Worm (Caenorhabditis elegans) whole organism, L2 larva: ENCODE results near the gene gphr-2.

ENCODE experiments used
- C34F6.9 ChIP-seq: fragments of 150-350 bp; optimal IDR thresholded peaks from 2 replicates; lab custom pipeline; 2014; ENCODE audit warnings: missing biosample characterization, missing genetic modification characterization
- F13H6.1 ChIP-seq: sonication (generic microtip); optimal IDR thresholded peaks from 2 replicates; lab custom pipeline; 2016; ENCODE audit warnings: missing genetic modification characterization, missing compliant biosample characterization
- Y55F3AM.14 ChIP-seq: fragments of 200-800 bp; sonication (Bioruptor generic); optimal IDR thresholded peaks from 2 replicates; lab custom pipeline; 2018; ENCODE audit warnings: mild to moderate bottlenecking, missing genetic modification characterization, missing compliant biosample characterization
- ama-1 ChIP-seq: fragments of 150-350 bp; optimal IDR thresholded peaks from 2 replicates; lab custom pipeline; 2018; ENCODE audit warnings: inconsistent platforms
- blmp-1 ChIP-seq: sonication (generic microtip); optimal IDR thresholded peaks from 2 replicates; lab custom pipeline; 2017; ENCODE audit warnings: missing genetic modification characterization, mild to moderate bottlenecking, missing compliant biosample characterization, antibody characterized with exemption, moderate library complexity; ENCODE audit not compliant: insufficient read depth
- ceh-82 ChIP-seq: fragments of 150-350 bp; optimal IDR thresholded peaks from 2 replicates; lab custom pipeline; 2014; ENCODE audit warnings: missing biosample characterization, missing genetic modification characterization
- crh-2 ChIP-seq: sonication (generic microtip); optimal IDR thresholded peaks from 2 replicates; lab custom pipeline; 2017; ENCODE audit warnings: missing biosample characterization, missing genetic modification characterization
- dmd-4 ChIP-seq: sonication (generic microtip); optimal IDR thresholded peaks from 2 replicates; lab custom pipeline; 2017; ENCODE audit warnings: missing biosample characterization, missing genetic modification characterization
- egl-27 ChIP-seq: sonication (generic microtip); optimal IDR thresholded peaks from 3 replicates; lab custom pipeline; 2017; ENCODE audit warnings: missing biosample characterization, missing genetic modification reagents, missing genetic modification characterization
- elt-1 ChIP-seq: fragments of 150-350 bp; optimal IDR thresholded peaks from 2 replicates; lab custom pipeline; 2014; ENCODE audit warnings: missing biosample characterization, missing genetic modification characterization
- fos-1 ChIP-seq: fragments of 150-350 bp; optimal IDR thresholded peaks from 2 replicates; lab custom pipeline; 2014; ENCODE audit warnings: missing biosample characterization, missing genetic modification characterization
- gmeb-1 ChIP-seq: fragments of 150-350 bp; optimal IDR thresholded peaks from 2 replicates; lab custom pipeline; 2014; ENCODE audit warnings: missing biosample characterization, missing genetic modification characterization
- lin-11 ChIP-seq: fragments of 150-350 bp; sonication (generic microtip); optimal IDR thresholded peaks from 2 replicates; lab custom pipeline; 2014; ENCODE audit warnings: missing biosample characterization, missing genetic modification characterization, inconsistent platforms, mixed read lengths
- lin-39 ChIP-seq: fragments of 150-350 bp; optimal IDR thresholded peaks from 2 replicates; lab custom pipeline; 2014; ENCODE audit warnings: missing biosample characterization, missing genetic modification reagents, missing genetic modification characterization
- lsy-2 ChIP-seq, 2 experiments: fragments of 150-350 bp in 1 of 2; sonication (generic microtip) in 1 of 2; optimal IDR thresholded peaks; 2 replicates each; lab custom pipeline; 2014 to 2017; ENCODE audit warnings: missing biosample characterization in 2 of 2, missing genetic modification characterization in 2 of 2
- mbf-1 ChIP-seq: sonication (generic microtip); optimal IDR thresholded peaks from 2 replicates; lab custom pipeline; 2017; ENCODE audit warnings: missing biosample characterization, missing genetic modification characterization
- mdl-1 ChIP-seq, 2 experiments: fragments of 150-350 bp in 1 of 2; sonication (generic microtip) in 1 of 2; optimal IDR thresholded peaks; 2 replicates each; lab custom pipeline; 2017; ENCODE audit warnings: missing biosample characterization in 2 of 2, missing genetic modification characterization in 2 of 2
- nhr-11 ChIP-seq: fragments of 150-350 bp; optimal IDR thresholded peaks from 2 replicates; lab custom pipeline; 2014; ENCODE audit warnings: missing biosample characterization, missing genetic modification characterization
- nhr-12 ChIP-seq: fragments of 150-350 bp; optimal IDR thresholded peaks from 2 replicates; lab custom pipeline; 2014; ENCODE audit warnings: missing biosample characterization, missing genetic modification characterization
- nhr-21 ChIP-seq: fragments of 150-350 bp; optimal IDR thresholded peaks from 2 replicates; lab custom pipeline; 2014; ENCODE audit warnings: missing biosample characterization, missing genetic modification characterization
- nhr-237 ChIP-seq: fragments of 150-350 bp; optimal IDR thresholded peaks from 2 replicates; lab custom pipeline; 2014; ENCODE audit warnings: missing biosample characterization, missing genetic modification characterization
- nhr-25 ChIP-seq: fragments of 150-350 bp; sonication (generic microtip); optimal IDR thresholded peaks from 3 replicates; lab custom pipeline; 2014; ENCODE audit warnings: missing biosample characterization, missing genetic modification characterization
- nhr-6 ChIP-seq: fragments of 150-350 bp; optimal IDR thresholded peaks from 2 replicates; lab custom pipeline; 2014; ENCODE audit warnings: missing biosample characterization, missing genetic modification characterization
- nhr-77 ChIP-seq: fragments of 150-350 bp; optimal IDR thresholded peaks from 2 replicates; lab custom pipeline; 2014; ENCODE audit warnings: missing biosample characterization, missing genetic modification characterization
- skn-1 ChIP-seq: sonication (generic microtip); optimal IDR thresholded peaks from 2 replicates; lab custom pipeline; 2017; ENCODE audit warnings: missing biosample characterization, missing genetic modification characterization
- sma-3 ChIP-seq: sonication (generic microtip); optimal IDR thresholded peaks from 2 replicates; lab custom pipeline; 2016; ENCODE audit warnings: missing genetic modification reagents, missing genetic modification characterization, missing compliant biosample characterization
- snpc-4 ChIP-seq: fragments of 150-350 bp; optimal IDR thresholded peaks from 2 replicates; lab custom pipeline; 2014; ENCODE audit warnings: missing biosample characterization, missing genetic modification characterization
- unc-39 ChIP-seq: fragments of 150-350 bp; optimal IDR thresholded peaks from 2 replicates; lab custom pipeline; 2014; ENCODE audit warnings: missing biosample characterization, missing genetic modification characterization
- unc-55 ChIP-seq: fragments of 150-350 bp; sonication (generic microtip); optimal IDR thresholded peaks from 3 replicates; lab custom pipeline; 2014; ENCODE audit warnings: missing biosample characterization, missing genetic modification reagents, missing genetic modification characterization
- zag-1 ChIP-seq: fragments of 150-350 bp; optimal IDR thresholded peaks from 2 replicates; lab custom pipeline; 2014; ENCODE audit warnings: missing biosample characterization, missing genetic modification characterization
- ztf-1 ChIP-seq: fragments of 200-800 bp; sonication (Bioruptor generic); conservative IDR thresholded peaks from 2 replicates; pipeline ENCODE4 v1.3.6; 2022; ENCODE audit warnings: missing genetic modification characterization, missing compliant biosample characterization
- ztf-4 ChIP-seq: fragments of 150-350 bp; optimal IDR thresholded peaks from 2 replicates; lab custom pipeline; 2014; ENCODE audit warnings: missing biosample characterization, missing genetic modification characterization

gphr-2 gene

DNA sequence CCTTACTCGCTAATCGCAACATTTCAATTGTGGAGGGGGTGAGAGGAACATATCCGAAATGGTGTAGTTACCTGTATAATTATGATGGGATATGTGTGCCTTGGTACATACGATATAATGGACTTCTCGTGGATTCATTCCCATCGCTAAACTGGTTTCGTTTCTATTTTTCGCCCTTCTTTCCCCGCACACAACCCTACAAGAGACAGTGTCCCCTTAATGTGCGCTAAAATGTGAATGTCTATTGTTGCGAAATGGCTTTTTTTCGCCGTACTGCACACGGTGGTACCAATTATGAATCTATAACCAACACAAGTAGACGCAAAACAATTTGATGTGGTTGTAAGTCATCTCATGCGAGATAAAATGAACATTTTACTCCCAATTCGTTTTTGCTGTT is 21.8 kb upstream of the gphr-2 start:
- peak; percentile 15 for TF ChIP-seq F13H6.1
- peak; percentile 12 for TF ChIP-seq egl-27 (tag; lab: Kevin White, UChicago)
- TF ChIP-seq nhr-237 (tag; lab: Kevin White, UChicago): no peak

DNA sequence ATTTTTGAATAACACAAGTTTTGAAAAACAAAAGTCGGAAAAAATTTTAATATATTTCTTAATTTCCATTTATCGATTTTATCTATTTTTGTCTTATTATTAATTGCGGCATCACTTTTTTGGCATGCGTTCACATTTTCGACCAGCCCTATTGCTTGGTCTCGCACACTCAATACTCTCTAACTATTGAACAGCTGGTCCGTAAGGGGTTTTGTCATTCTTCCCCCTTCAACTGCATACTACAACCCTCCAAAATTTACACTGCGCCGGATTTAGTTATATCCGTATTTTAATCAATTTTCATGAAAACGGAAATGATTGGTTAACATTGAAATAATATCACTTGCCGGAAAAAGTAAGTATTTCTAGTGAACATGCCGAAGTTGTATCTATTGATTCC is 19.8 kb upstream of the gphr-2 start, which contains the start of gene C11H1.7:
Gene C11H1.7, plus strand, starts transcription at position 12 of the 400 bp plus-strand sequence.
- TF ChIP-seq skn-1 (tag; lab: Kevin White, UChicago): no peak
- no peak for TF ChIP-seq ceh-82 (tag; lab: Kevin White, UChicago)
- TF ChIP-seq crh-2 (tag; lab: Kevin White, UChicago): no peak
- peak; percentile 19 for TF ChIP-seq unc-55 (GFP tag; lab: Kevin White, UChicago)

DNA sequence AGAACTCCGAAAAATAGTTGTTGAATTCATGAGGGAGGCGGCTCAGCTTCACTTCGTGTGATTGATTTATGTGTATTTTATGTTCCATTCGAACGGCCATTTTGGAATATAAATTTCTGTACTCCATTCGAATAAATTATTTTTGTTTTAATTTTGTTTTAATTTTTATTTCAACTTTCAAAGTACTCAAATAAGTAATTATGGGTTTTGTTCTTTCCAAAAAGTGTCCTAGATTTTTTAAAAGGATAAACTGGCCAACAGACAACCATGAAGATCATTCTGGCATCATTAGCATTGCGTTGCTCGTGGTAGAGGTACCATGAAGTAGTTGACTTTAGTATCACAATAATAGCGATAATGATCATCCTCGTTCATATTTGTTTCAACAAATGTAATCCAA is 19.0 kb upstream of the gphr-2 start:
- no peak for TF ChIP-seq nhr-6 (tag; lab: Kevin White, UChicago)

DNA sequence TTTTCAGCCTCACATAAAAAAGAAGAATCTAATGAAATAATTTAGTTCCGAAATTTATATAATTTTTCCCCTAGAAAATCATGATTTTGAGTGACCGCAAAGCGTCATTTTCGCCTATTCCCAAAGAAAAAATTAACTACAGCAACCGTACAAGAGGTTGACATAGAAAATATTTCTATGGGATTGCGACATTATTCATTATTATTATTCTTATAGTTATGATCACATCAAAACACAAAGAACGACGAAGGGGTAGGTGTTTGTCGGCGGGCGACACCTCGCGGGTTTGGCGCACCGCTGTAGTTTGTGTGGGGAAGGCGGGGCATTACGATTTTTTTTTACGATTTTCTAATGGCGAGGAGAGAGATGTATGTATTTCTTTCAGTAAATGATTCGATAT is 16.7 kb upstream of the gphr-2 start:
- no peak for TF ChIP-seq elt-1 (tag; lab: Kevin White, UChicago)
- TF ChIP-seq snpc-4 (tag; lab: Kevin White, UChicago): peak; percentile 83

DNA sequence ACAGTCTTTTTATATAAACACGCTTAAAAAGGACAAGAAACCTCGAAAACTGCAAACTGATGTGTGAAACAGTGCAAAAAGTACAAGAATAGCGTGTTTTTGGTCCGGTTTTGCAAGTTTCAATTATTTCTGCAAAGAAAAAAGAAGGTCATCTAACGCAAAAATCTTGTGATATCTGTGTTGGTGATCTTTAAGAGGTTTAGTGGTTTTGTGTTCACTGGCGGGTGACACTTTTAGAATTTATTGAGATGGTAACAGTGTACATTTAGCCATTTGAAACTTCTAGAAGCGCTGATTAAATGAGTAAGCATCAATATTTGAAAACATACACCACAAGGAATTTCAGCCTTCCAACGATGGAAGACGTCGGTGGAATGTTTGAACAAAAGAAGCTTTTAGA is 15.2 kb upstream of the gphr-2 start:
- TF ChIP-seq nhr-25 (tag; lab: Kevin White, UChicago) (peak; percentile 40), nhr-237 (tag; lab: Kevin White, UChicago) (no peak)

DNA sequence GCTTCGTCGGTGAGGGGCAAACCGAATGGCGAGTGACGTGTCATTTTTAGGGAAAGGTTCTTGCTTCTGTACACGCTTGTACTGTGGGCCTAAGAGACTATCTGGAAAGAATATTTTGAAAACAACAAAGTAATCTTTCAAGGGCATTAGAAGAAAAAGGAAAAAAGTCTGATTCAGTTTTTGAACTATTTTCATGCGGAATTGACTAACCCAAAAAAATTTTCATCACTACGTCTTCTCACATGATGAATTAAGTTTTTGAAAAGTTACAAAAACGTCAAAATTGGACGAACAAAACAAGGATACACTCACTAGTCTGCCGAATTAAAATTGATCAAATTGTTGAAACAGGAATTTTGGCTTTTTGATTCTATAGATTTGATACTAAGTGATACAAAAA is 12.7 kb upstream of the gphr-2 start, which contains the start of gene C11H1.9:
Gene C11H1.9, minus strand, starts transcription at position 101 of the 400 bp plus-strand sequence.
- TF ChIP-seq lin-11 (tag; lab: Kevin White, UChicago): no peak
- no peak for TF ChIP-seq ceh-82 (tag; lab: Kevin White, UChicago)
- TF ChIP-seq skn-1 (tag; lab: Kevin White, UChicago): no peak
- TF ChIP-seq nhr-25 (tag; lab: Kevin White, UChicago): no peak
- TF ChIP-seq nhr-12 (tag; lab: Kevin White, UChicago): no peak
- no peak for TF ChIP-seq ztf-1 (GFP tag; lab: Robert Waterston, UW)
- no peak for TF ChIP-seq fos-1 (tag; lab: Kevin White, UChicago)
- no peak for TF ChIP-seq elt-1 (tag; lab: Kevin White, UChicago)
- no peak for TF ChIP-seq Y55F3AM.14 (GFP tag; lab: Kevin White, UChicago)
- TF ChIP-seq dmd-4 (tag; lab: Kevin White, UChicago): no peak
- TF ChIP-seq unc-39 (tag; lab: Kevin White, UChicago): no peak
- no peak for TF ChIP-seq mdl-1 (tag; optimal IDR thresholded peaks at IDR 0.05; lab: Kevin White, UChicago)
- no peak for TF ChIP-seq nhr-6 (tag; lab: Kevin White, UChicago)
- TF ChIP-seq mbf-1 (tag; lab: Kevin White, UChicago): no peak
- TF ChIP-seq C34F6.9 (tag; lab: Kevin White, UChicago): no peak
- no peak for TF ChIP-seq nhr-11 (tag; lab: Kevin White, UChicago)
- no peak for TF ChIP-seq blmp-1
- TF ChIP-seq nhr-77 (tag; lab: Kevin White, UChicago): no peak
- TF ChIP-seq, all 48 proteins: peak for 0

DNA sequence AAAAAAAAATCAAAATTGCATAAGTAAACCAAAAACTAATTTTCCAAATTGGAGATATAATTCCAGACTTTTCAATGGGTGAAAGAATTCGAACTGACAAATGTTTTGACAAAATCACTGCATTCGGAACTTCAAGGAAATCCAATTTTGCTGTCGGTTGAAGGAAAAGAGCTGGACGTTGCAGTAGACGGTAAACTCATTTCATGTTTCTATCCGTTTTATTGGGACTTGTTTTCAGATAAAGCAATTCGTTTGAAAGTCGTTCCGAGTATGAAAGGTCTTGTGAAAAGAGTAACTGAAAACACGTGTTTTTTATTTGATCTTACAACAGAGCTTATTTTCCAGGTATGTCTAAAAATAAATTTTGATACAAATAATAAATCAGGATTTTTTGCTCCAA is 8.6 kb upstream of the gphr-2 start:
- no peak for TF ChIP-seq lin-39
- TF ChIP-seq lin-11 (tag; lab: Kevin White, UChicago): no peak
- TF ChIP-seq nhr-11 (tag; lab: Kevin White, UChicago): no peak
- TF ChIP-seq snpc-4 (tag; lab: Kevin White, UChicago): no peak
- no peak for TF ChIP-seq blmp-1
- TF ChIP-seq nhr-25 (tag; lab: Kevin White, UChicago): no peak
- no peak for TF ChIP-seq zag-1 (tag; lab: Kevin White, UChicago)
- no peak for TF ChIP-seq nhr-21 (tag; lab: Kevin White, UChicago)
- no peak for TF ChIP-seq gmeb-1 (tag; lab: Kevin White, UChicago)
- TF ChIP-seq ztf-1 (GFP tag; lab: Robert Waterston, UW): no peak
- TF ChIP-seq ama-1 (lab: Kevin White, UChicago): no peak
- no peak for TF ChIP-seq lsy-2 (tag; optimal IDR thresholded peaks at IDR 0.05; lab: Kevin White, UChicago)
- TF ChIP-seq sma-3 (GFP tag; lab: Kevin White, UChicago): no peak
- TF ChIP-seq ztf-4 (tag; lab: Kevin White, UChicago): no peak
- no peak for TF ChIP-seq egl-27 (tag; lab: Kevin White, UChicago)
- no peak for TF ChIP-seq skn-1 (tag; lab: Kevin White, UChicago)
